Fruit fly (Drosophila melanogaster): ENCODE results near the gene CG3191.

CG3191 gene

DNA sequence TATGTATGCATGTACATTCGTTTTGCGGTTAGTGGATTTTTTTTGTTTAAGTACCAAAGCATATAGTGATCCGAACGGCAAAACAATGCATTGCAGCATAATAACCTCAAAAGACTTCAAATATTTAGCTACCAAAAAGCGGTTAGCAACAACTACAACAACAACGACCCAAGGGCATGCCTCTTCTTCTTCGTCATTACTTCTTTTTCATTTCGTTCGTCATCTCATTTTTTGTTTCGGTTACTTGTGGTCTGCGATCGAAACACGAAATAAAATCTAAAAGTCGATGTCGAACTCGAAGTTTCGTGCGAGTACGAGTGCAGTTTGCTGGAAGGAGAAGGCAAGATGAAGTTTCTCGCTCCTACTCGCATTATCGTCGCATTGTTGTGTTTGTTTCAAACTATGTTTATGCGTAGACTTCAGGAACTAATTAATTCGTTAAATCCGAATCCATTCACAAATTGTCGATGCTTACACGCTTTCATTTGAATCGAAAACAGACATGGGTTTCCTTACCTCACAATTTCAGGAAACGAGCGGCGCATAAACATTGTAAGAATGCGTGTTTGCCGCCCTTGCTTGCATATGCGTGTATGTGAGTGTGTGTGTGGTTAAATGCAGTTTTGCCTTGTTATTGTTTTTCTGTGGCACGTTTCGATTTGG, 47.0 kb upstream of the CG3191 start (continued):
- TF ChIP-seq CG32767 (GFP tag; IDR thresholded peaks at IDR 0.05), result peak; percentile 83
- no peak for TF ChIP-seq Hand (GFP tag; optimal IDR thresholded peaks at IDR 0.05)
- TF ChIP-seq pros (GFP tag; optimal IDR thresholded peaks at IDR 0.05), result peak; percentile 78
- TF ChIP-seq toy (GFP tag; IDR thresholded peaks at IDR 0.05), result no peak
- TF ChIP-seq CG6272 (GFP tag; IDR thresholded peaks at IDR 0.05), result no peak
- no peak for TF ChIP-seq insv (GFP tag; optimal IDR thresholded peaks at IDR 0.05)
- peak; percentile 70 for TF ChIP-seq esg (GFP tag; conservative IDR thresholded peaks at IDR 0.05)
- TF ChIP-seq da (GFP tag; optimal IDR thresholded peaks at IDR 0.05), result peak; percentile 7
- TF ChIP-seq pita (GFP tag; optimal IDR thresholded peaks at IDR 0.05), result no peak
- TF ChIP-seq Spps (tag; optimal IDR thresholded peaks at IDR 0.05), result peak; percentile 85
- peak; percentile 64 for TF ChIP-seq Abd-B (GFP tag; optimal IDR thresholded peaks at IDR 0.05)
- TF ChIP-seq CG10979 (tag; optimal IDR thresholded peaks at IDR 0.05), result peak; percentile 90
- TF ChIP-seq BEAF-32 (GFP tag; optimal IDR thresholded peaks at IDR 0.05), result no peak
- TF ChIP-seq HLH3B (GFP tag; IDR thresholded peaks at IDR 0.05), result peak; percentile 80
- TF ChIP-seq CG31365 (tag; optimal IDR thresholded peaks at IDR 0.05), result peak; percentile 34
- peak; percentile 77 for TF ChIP-seq pnt (GFP tag; optimal IDR thresholded peaks at IDR 0.05)
- peak; percentile 70 for TF ChIP-seq Chrac-16 (GFP tag; optimal IDR thresholded peaks at IDR 0.05)

DNA sequence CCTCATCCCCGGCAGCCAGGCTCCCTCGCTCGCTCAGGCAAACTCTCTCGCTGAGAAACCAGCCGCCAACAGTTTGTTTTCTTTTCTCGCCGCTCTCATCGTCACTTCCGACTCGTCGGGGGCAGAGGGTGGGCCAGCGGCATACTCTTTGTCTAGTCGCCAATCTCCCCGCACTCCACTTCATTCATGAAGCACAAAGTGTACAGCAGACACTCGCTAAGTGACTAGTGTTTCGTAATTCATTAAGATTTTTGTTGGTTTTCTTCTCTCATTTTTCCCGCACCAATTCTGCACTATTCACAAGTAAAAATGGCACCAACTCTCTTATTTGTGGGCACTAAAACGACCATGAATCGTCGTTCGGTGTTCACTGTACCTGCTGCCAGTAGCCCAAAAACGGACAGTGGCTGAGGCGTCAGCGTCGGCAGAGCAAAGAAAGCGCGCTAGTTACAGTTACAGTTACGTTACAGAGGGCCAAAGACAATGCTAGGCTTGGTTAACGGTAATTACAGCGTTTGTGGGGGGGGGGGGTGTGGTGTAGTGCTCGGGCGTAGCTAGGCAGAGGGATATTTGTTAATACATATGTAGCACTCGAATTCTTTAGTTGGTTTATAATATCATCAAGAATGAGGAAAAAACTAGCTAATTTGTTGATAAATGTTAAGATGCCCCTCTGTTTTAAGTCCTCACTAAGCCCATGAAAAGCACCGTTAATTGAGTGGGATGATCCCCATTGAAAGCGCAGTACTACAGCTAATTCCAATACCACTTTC, 45.8 kb upstream of the CG3191 start:
- TF ChIP-seq BEAF-32 (GFP tag; optimal IDR thresholded peaks at IDR 0.05) (peak; percentile 17), shn (GFP tag; optimal IDR thresholded peaks at IDR 0.05) (peak; percentile 98), Myb (GFP tag; optimal IDR thresholded peaks at IDR 0.05) (peak; percentile 93), slp2 (GFP tag; optimal IDR thresholded peaks at IDR 0.05) (peak; percentile 99), CG31224 (GFP tag; IDR thresholded peaks at IDR 0.05) (peak; percentile 92), run (tag; optimal IDR thresholded peaks at IDR 0.05) (peak; percentile 96), fru (optimal IDR thresholded peaks at IDR 0.05) (no peak), CG6854 (GFP tag; optimal IDR thresholded peaks at IDR 0.05) (peak; percentile 95), danr (GFP tag; IDR thresholded peaks at IDR 0.05) (peak; percentile 97), tgo (GFP tag; IDR thresholded peaks at IDR 0.05) (peak; percentile 98), al (GFP tag; IDR thresholded peaks at IDR 0.05) (peak; percentile 92), maf-S (GFP tag; optimal IDR thresholded peaks at IDR 0.05) (peak; percentile 98), hth (optimal IDR thresholded peaks at IDR 0.05) (no peak), Abd-B (GFP tag; optimal IDR thresholded peaks at IDR 0.05) (peak; percentile 98), kay (GFP tag; optimal IDR thresholded peaks at IDR 0.05) (peak; percentile 97), bsh (GFP tag; optimal IDR thresholded peaks at IDR 0.05) (peak; percentile 87 to 99), CG30403 (GFP tag; optimal IDR thresholded peaks at IDR 0.05) (peak; percentile 99), CG3847 (GFP tag; IDR thresholded peaks at IDR 0.05) (peak; percentile 98), caup (GFP tag; optimal IDR thresholded peaks at IDR 0.05; ENCODE audit: severe bottlenecking) (peak; percentile 97), ems (GFP tag; optimal IDR thresholded peaks at IDR 0.05) (peak; percentile 98), az2 (GFP tag; optimal IDR thresholded peaks at IDR 0.05) (peak; percentile 99), CG2678 (tag; optimal IDR thresholded peaks at IDR 0.05) (peak; percentile 99), CG17385 (GFP tag; optimal IDR thresholded peaks at IDR 0.05) (peak; percentile 97), Mrtf (GFP tag; IDR thresholded peaks at IDR 0.05) (peak; percentile 98), Rx (GFP tag; IDR thresholded peaks at IDR 0.05) (peak; percentile 98), CG4404 (GFP tag; IDR thresholded peaks at IDR 0.05) (peak; percentile 97), zf30C (GFP tag; optimal IDR thresholded peaks at IDR 0.05) (peak; percentile 10), fd64A (GFP tag; optimal IDR thresholded peaks at IDR 0.05) (peak; percentile 99), CG11504 (tag; optimal IDR thresholded peaks at IDR 0.05) (peak; percentile 98), CG10565 (GFP tag; optimal IDR thresholded peaks at IDR 0.05) (peak; percentile 95), CG11085 (GFP tag; IDR thresholded peaks at IDR 0.05) (peak; percentile 94), TFAM (GFP tag; optimal IDR thresholded peaks at IDR 0.05) (peak; percentile 93), pnt (GFP tag; optimal IDR thresholded peaks at IDR 0.05) (peak; percentile 99), Optix (GFP tag; IDR thresholded peaks at IDR 0.05) (peak; percentile 99)

Data from whole organism, embryonic.